2 fruit fly cellular contexts compared by ENCODE assay signal in the genomic region with DNA sequence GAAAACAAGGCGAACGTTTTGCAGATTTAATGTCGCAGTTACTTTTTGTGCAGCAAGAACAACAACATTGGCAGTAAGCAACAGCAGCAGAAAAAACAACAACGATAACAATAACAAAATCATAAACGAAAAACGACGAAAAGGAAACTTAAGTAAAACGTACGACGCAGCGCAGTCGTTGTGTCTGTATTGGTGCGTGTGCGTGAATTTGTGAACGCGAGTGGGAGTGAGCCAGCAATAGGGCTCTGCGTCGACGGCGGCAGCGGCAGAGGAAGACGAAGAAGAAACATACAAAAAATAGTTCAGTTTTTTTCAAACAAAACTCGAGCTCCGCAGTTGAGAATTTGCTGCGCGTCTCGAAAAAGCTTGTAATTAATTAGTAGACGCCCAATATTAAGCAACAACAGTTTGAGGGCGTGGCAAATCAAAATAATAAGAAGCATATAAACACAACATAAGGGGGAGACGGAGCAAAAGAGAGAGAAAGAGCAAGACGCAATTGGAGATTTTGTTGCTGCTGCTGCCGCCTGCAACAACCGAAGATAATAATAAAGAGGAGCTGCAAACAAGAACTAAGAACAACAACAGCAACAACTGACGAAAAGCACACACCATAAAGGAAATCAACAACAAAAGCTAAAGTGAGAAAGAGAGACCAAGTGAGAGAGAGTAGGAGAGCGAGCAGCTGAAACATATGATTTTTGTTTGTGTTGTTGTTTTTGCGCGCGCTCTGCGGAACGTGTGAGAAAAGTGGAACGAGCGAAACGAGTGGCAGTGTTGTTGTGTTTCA.
TF ChIP-seq lines count a peak whose summit lies in the region.

No protein-coding gene starts in this region.

TF ChIP-seq in whole organism, embryonic, 481 proteins besides CTCF, POLR2A, EP300 and RAD21 (continued from another document):
- peak; percentile 61 for TF ChIP-seq pros (GFP tag; optimal IDR thresholded peaks at IDR 0.05; lab: Kevin White, UChicago)
- TF ChIP-seq CG12299 (tag; optimal IDR thresholded peaks at IDR 0.05; lab: Kevin White, UChicago), result peak; percentile 9
- no peak for TF ChIP-seq jigr1 (GFP tag; IDR thresholded peaks at IDR 0.05; lab: Robert Waterston, UW)
- TF ChIP-seq CG34376 (GFP tag; optimal IDR thresholded peaks at IDR 0.05; lab: Kevin White, UChicago), result peak; percentile 48
- peak; percentile 30 for TF ChIP-seq CG8924 (tag; optimal IDR thresholded peaks at IDR 0.05; lab: Kevin White, UChicago)
- no peak for TF ChIP-seq CG4424 (GFP tag; optimal IDR thresholded peaks at IDR 0.05; lab: Kevin White, UChicago)
- TF ChIP-seq crol (GFP tag; IDR thresholded peaks at IDR 0.05; lab: Robert Waterston, UW), result peak; percentile 18; the same call in 1 of the 2 replicates
- peak; percentile 99 for TF ChIP-seq pfk (GFP tag; optimal IDR thresholded peaks at IDR 0.05; lab: Kevin White, UChicago)
- 0 out of 2 replicates have a peak, but pooled peaks have one; percentile 16 for TF ChIP-seq CG14014 (GFP tag; IDR thresholded peaks at IDR 0.05; lab: Robert Waterston, UW)
- TF ChIP-seq CG15269 (tag; optimal IDR thresholded peaks at IDR 0.05; lab: Kevin White, UChicago), result no peak
- no peak for TF ChIP-seq CG8290 (GFP tag; optimal IDR thresholded peaks at IDR 0.05; lab: Kevin White, UChicago)
- TF ChIP-seq CG8290 (tag; optimal IDR thresholded peaks at IDR 0.05; lab: Kevin White, UChicago), result peak in 1 of 2 experiments; percentile 16
- peak; percentile 28 for TF ChIP-seq kni (GFP tag; optimal IDR thresholded peaks at IDR 0.05; lab: Kevin White, UChicago)
- peak; percentile 40 for TF ChIP-seq sens (GFP tag; lab: Kevin White, UChicago)
- peak; percentile 13 for TF ChIP-seq CG11504 (tag; optimal IDR thresholded peaks at IDR 0.05; lab: Kevin White, UChicago)
- peak; percentile 36 for TF ChIP-seq HLHmδ (GFP tag; optimal IDR thresholded peaks at IDR 0.05; lab: Kevin White, UChicago)
- TF ChIP-seq CG33213 (GFP tag; optimal IDR thresholded peaks at IDR 0.05; lab: Kevin White, UChicago), result no peak
- peak; percentile 6 for TF ChIP-seq CG3407 (GFP tag; optimal IDR thresholded peaks at IDR 0.05; lab: Kevin White, UChicago)
- TF ChIP-seq MTF-1 (GFP tag; optimal IDR thresholded peaks at IDR 0.05; lab: Kevin White, UChicago; ENCODE audit: borderline replicate concordance), result peak; percentile 20
- TF ChIP-seq cad (GFP tag; optimal IDR thresholded peaks at IDR 0.05; lab: Kevin White, UChicago), result no peak
- no peak for TF ChIP-seq unpg (GFP tag; optimal IDR thresholded peaks at IDR 0.05; lab: Kevin White, UChicago)
- peak; percentile 72 for TF ChIP-seq psq (GFP tag; optimal IDR thresholded peaks at IDR 0.05; lab: Kevin White, UChicago)
- TF ChIP-seq tin (GFP tag; optimal IDR thresholded peaks at IDR 0.05; lab: Kevin White, UChicago), result no peak
- TF ChIP-seq BtbVII (GFP tag; optimal IDR thresholded peaks at IDR 0.05; lab: Kevin White, UChicago), result peak; percentile 11
- no peak for TF ChIP-seq insv (GFP tag; optimal IDR thresholded peaks at IDR 0.05; lab: Kevin White, UChicago)
- peak; percentile 88 for TF ChIP-seq CG17385 (GFP tag; optimal IDR thresholded peaks at IDR 0.05; lab: Kevin White, UChicago)
- TF ChIP-seq CG10274 (GFP tag; optimal IDR thresholded peaks at IDR 0.05; lab: Kevin White, UChicago), result no peak
- peak; percentile 10 for TF ChIP-seq yki (optimal IDR thresholded peaks at IDR 0.05; lab: Kevin White, UChicago)
- peak; percentile 74 for TF ChIP-seq cg (GFP tag; optimal IDR thresholded peaks at IDR 0.05; lab: Kevin White, UChicago)
- TF ChIP-seq D (optimal IDR thresholded peaks at IDR 0.05; lab: Kevin White, UChicago), result no peak
- TF ChIP-seq D (GFP tag; optimal IDR thresholded peaks at IDR 0.05; lab: Kevin White, UChicago), result no peak
- peak; percentile 15 for TF ChIP-seq nom (GFP tag; optimal IDR thresholded peaks at IDR 0.05; lab: Kevin White, UChicago)
- peak; percentile 60 for TF ChIP-seq CHES-1-like (GFP tag; optimal IDR thresholded peaks at IDR 0.05; lab: Kevin White, UChicago)
- TF ChIP-seq CG5180 (GFP tag; optimal IDR thresholded peaks at IDR 0.05; lab: Kevin White, UChicago), result no peak
- no peak for TF ChIP-seq HmgD (GFP tag; optimal IDR thresholded peaks at IDR 0.05; lab: Kevin White, UChicago)
- TF ChIP-seq Adf1 (GFP tag; IDR thresholded peaks at IDR 0.05; lab: Robert Waterston, UW), result peak; percentile 98
- no peak for TF ChIP-seq CG18011 (GFP tag; optimal IDR thresholded peaks at IDR 0.05; lab: Kevin White, UChicago)
- no peak for TF ChIP-seq CG17829 (tag; optimal IDR thresholded peaks at IDR 0.05; lab: Kevin White, UChicago)
- TF ChIP-seq btn (GFP tag; optimal IDR thresholded peaks at IDR 0.05; lab: Kevin White, UChicago), result no peak
- peak; percentile 23 for TF ChIP-seq CG13624 (GFP tag; optimal IDR thresholded peaks at IDR 0.05; lab: Kevin White, UChicago)
- TF ChIP-seq CG6272 (GFP tag; IDR thresholded peaks at IDR 0.05; lab: Robert Waterston, UW), result no peak
- TF ChIP-seq CG12104 (GFP tag; optimal IDR thresholded peaks at IDR 0.05; lab: Kevin White, UChicago), result no peak
- 0 out of 2 replicates have a peak, but pooled peaks have one; percentile 9 for TF ChIP-seq stc (GFP tag; IDR thresholded peaks at IDR 0.05; lab: Robert Waterston, UW)
- TF ChIP-seq CG2875 (GFP tag; optimal IDR thresholded peaks at IDR 0.05; lab: Kevin White, UChicago), result no peak
- no peak for TF ChIP-seq bab2 (GFP tag; optimal IDR thresholded peaks at IDR 0.05; lab: Kevin White, UChicago)
- peak; percentile 40 for TF ChIP-seq CG15479 (GFP tag; optimal IDR thresholded peaks at IDR 0.05; lab: Kevin White, UChicago)
- no peak for TF ChIP-seq disco-r (GFP tag; optimal IDR thresholded peaks at IDR 0.05; lab: Kevin White, UChicago)
- no peak for TF ChIP-seq CG14667 (GFP tag; IDR thresholded peaks at IDR 0.05; lab: Robert Waterston, UW)
- TF ChIP-seq CG3163 (GFP tag; optimal IDR thresholded peaks at IDR 0.05; lab: Kevin White, UChicago), result peak; percentile 35
- TF ChIP-seq chinmo (GFP tag; IDR thresholded peaks at IDR 0.05; lab: Robert Waterston, UW; ENCODE audit: partially characterized antibody), result peak; percentile 83; the same call in 1 of the 4 replicates
- peak; percentile 29; the same call in 1 of the 3 replicates for TF ChIP-seq ci (GFP tag; IDR thresholded peaks at IDR 0.05; lab: Robert Waterston, UW)

TF ChIP-seq in whole organism, prepupa, 60 proteins besides CTCF, POLR2A, EP300 and RAD21 (continued from another document):
- no peak for TF ChIP-seq CG8319 (GFP tag; optimal IDR thresholded peaks at IDR 0.05; lab: Kevin White, UChicago)
- no peak for TF ChIP-seq acj6 (GFP tag; optimal IDR thresholded peaks at IDR 0.05; lab: Kevin White, UChicago)
- TF ChIP-seq CG8632 (GFP tag; optimal IDR thresholded peaks at IDR 0.05; lab: Kevin White, UChicago), result peak; percentile 18
- peak; percentile 14 for TF ChIP-seq dsx (GFP tag; optimal IDR thresholded peaks at IDR 0.05; lab: Kevin White, UChicago; ENCODE audit: poor library complexity, severe bottlenecking)
- peak; percentile 15 for TF ChIP-seq vri (GFP tag; optimal IDR thresholded peaks at IDR 0.05; lab: Kevin White, UChicago)
- TF ChIP-seq eg (GFP tag; IDR thresholded peaks at IDR 0.05; lab: Robert Waterston, UW), result peak; percentile 39; the same call in 1 of the 3 replicates
- no peak for TF ChIP-seq CG11762 (GFP tag; optimal IDR thresholded peaks at IDR 0.05; lab: Kevin White, UChicago; ENCODE audit: insufficient read depth)
- no peak for TF ChIP-seq CG10669 (GFP tag; optimal IDR thresholded peaks at IDR 0.05; lab: Kevin White, UChicago)
- no peak for TF ChIP-seq topi (GFP tag; optimal IDR thresholded peaks at IDR 0.05; lab: Kevin White, UChicago)
- TF ChIP-seq CG1621 (tag; optimal IDR thresholded peaks at IDR 0.05; lab: Kevin White, UChicago), result no peak
- TF ChIP-seq CG6163 (GFP tag; IDR thresholded peaks at IDR 0.05; lab: Robert Waterston, UW), result peak; percentile 79
